Worm (Caenorhabditis elegans) whole organism, L4 larva: ENCODE results near the gene C07C7.3.

Experiments used
- F49E8.2 ChIP-seq: sonication (generic microtip); optimal IDR thresholded peaks from 2 replicates; lab custom pipeline; 2016; ENCODE audit warnings: missing compliant biosample characterization, mild to moderate bottlenecking, missing genetic modification characterization, borderline replicate concordance
- ama-1 ChIP-seq: fragments of 150-350 bp; optimal IDR thresholded peaks from 2 replicates; lab custom pipeline; 2014; ENCODE audit warnings: inconsistent platforms, mixed read lengths
- lim-7 ChIP-seq: fragments of 200-800 bp; sonication (Bioruptor generic); IDR thresholded peaks from 2 replicates; pipeline ENCODE4 v1.3.6; 2022; ENCODE audit warnings: missing genetic modification characterization, missing compliant biosample characterization
- lin-15B ChIP-seq: fragments of 150-350 bp; sonication (generic microtip); optimal IDR thresholded peaks from 3 replicates; lab custom pipeline; 2014; ENCODE audit warnings: missing biosample characterization, missing genetic modification characterization
- lir-3 ChIP-seq: sonication (generic microtip); optimal IDR thresholded peaks from 2 replicates; lab custom pipeline; 2016; ENCODE audit warnings: mild to moderate bottlenecking, missing genetic modification characterization, missing compliant biosample characterization
- unc-39 ChIP-seq: sonication (generic microtip); optimal IDR thresholded peaks from 2 replicates; lab custom pipeline; 2017; ENCODE audit warnings: missing biosample characterization, missing genetic modification characterization
- unc-62 ChIP-seq, 3 experiments: fragments of 150-350 bp in 1 of 3; sonication (generic microtip); optimal IDR thresholded peaks in 2 of 3; peaks in 1 of 3; 1 replicate in 1 of 3; 2 replicates in 2 of 3; lab custom pipeline; 2014 to 2017; ENCODE audit warnings: missing biosample characterization in 3 of 3, missing genetic modification characterization in 3 of 3, missing genetic modification reagents in 3 of 3, missing genotype in 1 of 3

DNA sequence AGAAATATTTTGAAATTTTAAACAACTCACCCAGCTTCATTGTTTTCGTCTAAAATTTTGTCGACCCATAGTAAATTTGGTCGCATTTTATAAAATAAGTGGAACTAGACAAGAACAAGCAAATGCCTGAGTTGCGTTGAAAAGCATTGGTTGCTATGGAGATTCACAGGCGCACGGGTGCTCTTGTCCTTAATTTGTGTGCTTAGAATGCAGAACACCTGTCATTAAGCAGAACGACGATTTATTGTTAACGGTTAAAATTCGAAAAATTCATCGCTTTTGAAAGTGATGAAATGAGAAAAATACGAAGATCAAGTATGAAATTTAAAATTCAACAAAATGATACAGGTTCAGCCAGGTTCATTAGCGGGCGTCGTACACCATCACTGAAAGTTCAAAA, 19.7 kb upstream of the C07C7.3 start, which contains the start of gene daf-10:
- TF ChIP-seq lin-15B (tag; lab: Kevin White, UChicago) (no peak), lim-7 (GFP tag; lab: Robert Waterston, UW) (no peak), F49E8.2 (tag; lab: Kevin White, UChicago) (no peak), unc-62 (GFP tag; optimal IDR thresholded peaks at IDR 0.05 in 1 of 2; lab: Kevin White, UChicago) (no peak), unc-62 (tag; optimal IDR thresholded peaks at IDR 0.05; lab: Kevin White, UChicago) (no peak), ama-1 (lab: Kevin White, UChicago) (no peak), unc-39 (tag; lab: Kevin White, UChicago) (no peak), lir-3 (tag; lab: Kevin White, UChicago) (no peak)
